Worm (Caenorhabditis elegans) whole organism, L3 larva: ENCODE data around the gene R13A1.3.

Experiments used
- mdl-1 ChIP-seq: fragments of 150-350 bp; optimal IDR thresholded peaks from 2 replicates; lab custom pipeline; 2014; ENCODE audit warnings: missing biosample characterization, missing genetic modification characterization
- nhr-25 ChIP-seq: sonication (generic microtip); optimal IDR thresholded peaks from 2 replicates; lab custom pipeline; 2017; ENCODE audit warnings: missing biosample characterization, missing genetic modification characterization

- TF ChIP-seq mdl-1 (no peak), nhr-25 (tag; lab: Kevin White, UChicago) (no peak)
These were observed 32.5 kb downstream of the R13A1.3 start for ce11 chrIV:7236248-7236772.
